Worm (Caenorhabditis elegans) whole organism, young adult: Measurements from ENCODE around the gene T19C3.6.

Source experiments
- ceh-79 ChIP-seq: sonication (generic microtip); optimal IDR thresholded peaks from 2 replicates; lab custom pipeline; 2017; ENCODE audit warnings: mild to moderate bottlenecking, missing genetic modification characterization, missing compliant biosample characterization
- die-1 ChIP-seq: sonication (generic microtip); optimal IDR thresholded peaks from 2 replicates; lab custom pipeline; 2016; ENCODE audit warnings: missing genotype, mild to moderate bottlenecking, missing genetic modification characterization, missing compliant biosample characterization
- lsy-27 ChIP-seq: sonication (generic microtip); optimal IDR thresholded peaks from 2 replicates; lab custom pipeline; 2017; ENCODE audit warnings: missing genetic modification characterization, mild to moderate bottlenecking, missing compliant biosample characterization, antibody characterized with exemption, missing genotype, borderline replicate concordance; ENCODE audit not compliant: insufficient read depth
- nfya-1 ChIP-seq: sonication (generic microtip); optimal IDR thresholded peaks from 2 replicates; lab custom pipeline; 2017; ENCODE audit warnings: antibody characterized with exemption, missing compliant biosample characterization, missing genetic modification characterization, borderline replicate concordance; ENCODE audit not compliant: insufficient read depth
- pha-4 ChIP-seq: fragments of 150-350 bp; sonication (generic microtip); optimal IDR thresholded peaks from 2 replicates; lab custom pipeline; 2014; ENCODE audit warnings: missing biosample characterization, missing genetic modification reagents, missing genetic modification characterization
- snpc-4 ChIP-seq, 5 experiments: fragments of 150-350 bp in 1 of 5; sonication (generic microtip) in 4 of 5; optimal IDR thresholded peaks; 2 replicates each; lab custom pipeline; 2014 to 2018; ENCODE audit warnings: missing genetic modification characterization in 5 of 5, missing biosample characterization in 3 of 5, antibody characterized with exemption in 2 of 5, mild to moderate bottlenecking in 2 of 5, missing compliant biosample characterization in 2 of 5, missing genotype in 2 of 5, moderate library complexity in 2 of 5, missing genetic modification reagents in 1 of 5

DNA sequence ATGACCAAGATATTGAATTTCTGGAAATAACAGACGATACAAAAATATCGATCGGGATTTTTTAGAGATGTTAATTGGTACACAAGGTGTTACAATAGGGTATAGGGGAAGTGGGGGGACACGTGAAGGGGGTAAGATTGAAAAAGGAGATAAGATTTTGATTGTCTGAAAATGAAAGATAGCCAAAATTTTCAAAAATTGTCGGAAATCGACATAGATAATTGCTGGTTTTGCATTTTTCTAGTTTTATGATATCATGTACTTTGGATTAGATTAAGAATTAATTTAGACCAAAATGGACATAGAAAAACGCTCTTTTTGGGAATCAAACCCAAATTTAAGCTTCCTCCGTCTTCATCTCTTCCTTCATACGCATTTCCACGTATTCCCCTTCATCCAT is 3.5 kb downstream of the T19C3.6 start, which contains the start of gene T19C3.5:
- TF ChIP-seq pha-4 (tag; lab: Kevin White, UChicago), result no peak
- no peak for TF ChIP-seq nfya-1 (tag; lab: Kevin White, UChicago)
- TF ChIP-seq ceh-79, result no peak
- no peak for TF ChIP-seq lsy-27 (tag; lab: Kevin White, UChicago)
- no peak for TF ChIP-seq snpc-4 (GFP tag; optimal IDR thresholded peaks at IDR 0.05; lab: Kevin White, UChicago)
- no peak for TF ChIP-seq snpc-4 (tag; optimal IDR thresholded peaks at IDR 0.05; lab: Kevin White, UChicago)
- TF ChIP-seq die-1 (tag; lab: Kevin White, UChicago), result no peak
